Worm (Caenorhabditis elegans): ENCODE measurements around the gene pcdr-1.

pcdr-1 gene

ce11 chrX:15709594-15709993 lies 43.0 kb downstream of the pcdr-1 start:
- TF ChIP-seq nhr-25 (tag; optimal IDR thresholded peaks at IDR 0.05) (peak; percentile 61), F13H6.1 (tag; optimal IDR thresholded peaks at IDR 0.05) (peak; percentile 24), gmeb-1 (tag; optimal IDR thresholded peaks at IDR 0.05) (peak; percentile 28), mab-5 (tag; optimal IDR thresholded peaks at IDR 0.05) (no peak), nhr-77 (tag; optimal IDR thresholded peaks at IDR 0.05) (no peak), sma-9 (GFP tag; optimal IDR thresholded peaks at IDR 0.05) (peak; percentile 91), sma-9 (tag; optimal IDR thresholded peaks at IDR 0.05) (no peak), sem-4 (tag; optimal IDR thresholded peaks at IDR 0.05) (peak; percentile 5), nhr-12 (tag; optimal IDR thresholded peaks at IDR 0.05) (no peak), nhr-237 (tag; optimal IDR thresholded peaks at IDR 0.05) (no peak), crh-2 (tag; optimal IDR thresholded peaks at IDR 0.05) (peak; percentile 61), fos-1 (tag; optimal IDR thresholded peaks at IDR 0.05) (peak; percentile 57), nhr-129 (tag; optimal IDR thresholded peaks at IDR 0.05) (peak; percentile 71), lin-39 (tag; optimal IDR thresholded peaks at IDR 0.05) (no peak), skn-1 (tag; optimal IDR thresholded peaks at IDR 0.05) (no peak), snpc-4 (tag; optimal IDR thresholded peaks at IDR 0.05) (no peak), egl-27 (tag; optimal IDR thresholded peaks at IDR 0.05) (peak; percentile 3), elt-1 (tag; optimal IDR thresholded peaks at IDR 0.05) (no peak), nhr-21 (tag; optimal IDR thresholded peaks at IDR 0.05) (peak; percentile 80), mdl-1 (tag; optimal IDR thresholded peaks at IDR 0.05) (peak; percentile 38 to 87), sma-3 (GFP tag; optimal IDR thresholded peaks at IDR 0.05) (peak; percentile 61), blmp-1 (tag; optimal IDR thresholded peaks at IDR 0.05; ENCODE audit: insufficient read depth) (peak; percentile 71)

- TF ChIP-seq elt-1 (tag; optimal IDR thresholded peaks at IDR 0.05), result peak; percentile 78
- peak; percentile 61 for TF ChIP-seq sma-9 (GFP tag; optimal IDR thresholded peaks at IDR 0.05)
- no peak for TF ChIP-seq sma-9 (tag; optimal IDR thresholded peaks at IDR 0.05)
- TF ChIP-seq nhr-129 (tag; optimal IDR thresholded peaks at IDR 0.05), result no peak
- no peak for TF ChIP-seq egl-27 (tag; optimal IDR thresholded peaks at IDR 0.05)
- TF ChIP-seq peb-1 (tag; optimal IDR thresholded peaks at IDR 0.05), result no peak
- TF ChIP-seq ceh-82 (tag; optimal IDR thresholded peaks at IDR 0.05), result no peak
- TF ChIP-seq fos-1 (tag; optimal IDR thresholded peaks at IDR 0.05), result no peak
- no peak for TF ChIP-seq lsy-2 (tag; optimal IDR thresholded peaks at IDR 0.05)
- TF ChIP-seq aly-2 (tag; optimal IDR thresholded peaks at IDR 0.05), result no peak
Measured at ce11 chrX:15713189-15713588, 46.6 kb downstream of the pcdr-1 start.

- TF ChIP-seq lin-11 (tag; optimal IDR thresholded peaks at IDR 0.05) (no peak), egl-27 (tag; optimal IDR thresholded peaks at IDR 0.05) (no peak), alr-1 (tag; optimal IDR thresholded peaks at IDR 0.05) (no peak), mbf-1 (tag; optimal IDR thresholded peaks at IDR 0.05) (no peak), ztf-11 (tag; optimal IDR thresholded peaks at IDR 0.05) (no peak), snpc-4 (tag; optimal IDR thresholded peaks at IDR 0.05) (no peak), F13H6.1 (tag; optimal IDR thresholded peaks at IDR 0.05) (no peak), elt-3 (tag; optimal IDR thresholded peaks at IDR 0.05) (no peak), gmeb-1 (tag; optimal IDR thresholded peaks at IDR 0.05) (no peak), unc-55 (GFP tag; optimal IDR thresholded peaks at IDR 0.05) (no peak), nhr-21 (tag; optimal IDR thresholded peaks at IDR 0.05) (no peak), ZK546.5 (tag; optimal IDR thresholded peaks at IDR 0.05) (no peak), nhr-6 (tag; optimal IDR thresholded peaks at IDR 0.05) (no peak), Y55F3AM.14 (GFP tag; optimal IDR thresholded peaks at IDR 0.05) (no peak), elt-1 (tag; optimal IDR thresholded peaks at IDR 0.05) (no peak), fos-1 (tag; optimal IDR thresholded peaks at IDR 0.05) (no peak), zag-1 (tag; optimal IDR thresholded peaks at IDR 0.05) (no peak), mdl-1 (tag; optimal IDR thresholded peaks at IDR 0.05) (no peak), nhr-77 (tag; optimal IDR thresholded peaks at IDR 0.05) (no peak), ztf-1 (GFP tag; conservative IDR thresholded peaks at IDR 0.05) (no peak)
Measured at ce11 chrX:15716971-15717370, 50.4 kb downstream of the pcdr-1 start.

ce11 chrX:15718325-15718724 lies 51.8 kb downstream of the pcdr-1 start, which contains the start of gene ZK662.6:
TSS of gene ZK662.6 (plus strand) at chrX:15718625.
- TF ChIP-seq ceh-16 (tag; optimal IDR thresholded peaks at IDR 0.05) (no peak), Y55F3AM.14 (GFP tag; optimal IDR thresholded peaks at IDR 0.05) (no peak), ceh-82 (tag; optimal IDR thresholded peaks at IDR 0.05) (no peak), unc-62 (GFP tag; optimal IDR thresholded peaks at IDR 0.05) (no peak), nhr-237 (tag; optimal IDR thresholded peaks at IDR 0.05) (no peak), ztf-1 (GFP tag; conservative IDR thresholded peaks at IDR 0.05) (no peak), gmeb-1 (tag; optimal IDR thresholded peaks at IDR 0.05) (no peak), unc-39 (tag; optimal IDR thresholded peaks at IDR 0.05) (no peak), lin-11 (tag; optimal IDR thresholded peaks at IDR 0.05) (no peak), ama-1 (optimal IDR thresholded peaks at IDR 0.05) (no peak)
